Worm (Caenorhabditis elegans): ENCODE measurements around the gene cyp-13A5.
A peak's percentile ranks its signal among the peaks of the same experiment; 100 is the strongest.

The cyp-13A5 gene

ce11 chrII:9786215-9786614 lies 13.9 kb downstream of the cyp-13A5 start:
- TF ChIP-seq ztf-6 (GFP tag; IDR thresholded peaks at IDR 0.05) (no peak), hrde-1 (tag; optimal IDR thresholded peaks at IDR 0.05; ENCODE audit: borderline replicate concordance) (no peak), let-526 (GFP tag; IDR thresholded peaks at IDR 0.05) (no peak), attf-6 (GFP tag; IDR thresholded peaks at IDR 0.05) (no peak), F57C9.4 (tag; optimal IDR thresholded peaks at IDR 0.05) (no peak), Y53G8AR.9 (GFP tag; conservative IDR thresholded peaks at IDR 0.05) (no peak), ceh-100 (GFP tag; IDR thresholded peaks at IDR 0.05) (no peak), bed-1 (GFP tag; IDR thresholded peaks at IDR 0.05) (no peak), bed-2 (GFP tag; IDR thresholded peaks at IDR 0.05) (no peak), madf-10 (tag; optimal IDR thresholded peaks at IDR 0.05) (no peak), ztf-25 (GFP tag; IDR thresholded peaks at IDR 0.05) (no peak), ztf-22 (GFP tag; optimal IDR thresholded peaks at IDR 0.05) (no peak), B0336.3 (GFP tag; IDR thresholded peaks at IDR 0.05) (no peak), C06A6.2 (GFP tag; conservative IDR thresholded peaks at IDR 0.05) (no peak), B0019.2 (GFP tag; conservative IDR thresholded peaks at IDR 0.05) (no peak), repo-1 (tag; optimal IDR thresholded peaks at IDR 0.05) (no peak), Y56A3A.18 (GFP tag; IDR thresholded peaks at IDR 0.05) (no peak)

ce11 chrII:9782337-9782736 lies 17.8 kb downstream of the cyp-13A5 start, which contains the start of gene T10B9.14:
Gene T10B9.14 (minus strand): TSS chrII:9782437.
- TF ChIP-seq akir-1 (GFP tag; optimal IDR thresholded peaks at IDR 0.05) (no peak), ceh-100 (GFP tag; IDR thresholded peaks at IDR 0.05) (no peak), mel-28 (tag; optimal IDR thresholded peaks at IDR 0.05; ENCODE audit: borderline replicate concordance) (no peak), mes-4 (tag; optimal IDR thresholded peaks at IDR 0.05) (no peak), madf-6 (GFP tag; IDR thresholded peaks at IDR 0.05) (no peak), lsy-27 (tag; optimal IDR thresholded peaks at IDR 0.05; ENCODE audit: borderline replicate concordance, insufficient read depth) (no peak), rpc-1 (optimal IDR thresholded peaks at IDR 0.05) (no peak), rpc-1 (tag; optimal IDR thresholded peaks at IDR 0.05) (no peak), egl-44 (GFP tag; IDR thresholded peaks at IDR 0.05) (no peak), T07F8.4 (tag; optimal IDR thresholded peaks at IDR 0.05) (no peak), zim-3 (tag; optimal IDR thresholded peaks at IDR 0.05) (no peak), athp-1 (tag; optimal IDR thresholded peaks at IDR 0.05) (no peak), ccch-3 (GFP tag; optimal IDR thresholded peaks at IDR 0.05) (no peak), nhr-80 (tag; optimal IDR thresholded peaks at IDR 0.05) (no peak), ztf-18 (tag; optimal IDR thresholded peaks at IDR 0.05) (no peak), Y79H2A.3 (GFP tag; conservative IDR thresholded peaks at IDR 0.05) (no peak), hmg-1.2 (GFP tag; IDR thresholded peaks at IDR 0.05) (no peak), madf-10 (tag; optimal IDR thresholded peaks at IDR 0.05) (no peak)

ce11 chrII:9781842-9782241 lies 18.3 kb downstream of the cyp-13A5 start, which contains the start of gene cyp-13A1:
Gene cyp-13A1 (minus strand): TSS chrII:9781997.
- TF ChIP-seq F10E7.11 (tag; optimal IDR thresholded peaks at IDR 0.05) (no peak), nhr-80 (tag; optimal IDR thresholded peaks at IDR 0.05) (peak; percentile 55), akir-1 (GFP tag; optimal IDR thresholded peaks at IDR 0.05) (no peak), ceh-100 (GFP tag; IDR thresholded peaks at IDR 0.05) (no peak), bed-1 (GFP tag; IDR thresholded peaks at IDR 0.05) (no peak), F33H1.4 (GFP tag; IDR thresholded peaks at IDR 0.05) (no peak), him-1 (tag; optimal IDR thresholded peaks at IDR 0.05) (no peak), lsl-1 (GFP tag; optimal IDR thresholded peaks at IDR 0.05) (no peak), Y79H2A.3 (GFP tag; conservative IDR thresholded peaks at IDR 0.05) (no peak)
